Fruit fly (Drosophila melanogaster): ENCODE results near the gene CG44008.

dm6 chr2L:11837413-11837812 lies 4.8 kb downstream of the CG44008 start, which contains the start of gene Sfp33A2:
- TF ChIP-seq Dll (optimal IDR thresholded peaks at IDR 0.05) (no peak), usp (GFP tag; optimal IDR thresholded peaks at IDR 0.05) (no peak), pan (optimal IDR thresholded peaks at IDR 0.05) (no peak), CG8478 (optimal IDR thresholded peaks at IDR 0.05) (no peak)

Measured in whole organism.